Fruit fly (Drosophila melanogaster) whole organism: ENCODE measurements around the gene SA2.
"Not testable (repeated sequence)": the region's sequence is repeated elsewhere in the genome, so short reads cannot be mapped to it uniquely, and the experiment has no call there.

Source experiments
- CG8478 ChIP-seq: fragments of >200 bp; optimal IDR thresholded peaks from 2 replicates; lab custom pipeline; 2018; ENCODE audit warnings: inconsistent platforms
- Dll ChIP-seq: fragments of >200 bp; optimal IDR thresholded peaks from 2 replicates; lab custom pipeline; 2017
- EcR ChIP-seq, 2 experiments: fragments of >200 bp; optimal IDR thresholded peaks; 2 replicates each; lab custom pipeline; 2017; ENCODE audit warnings: missing biosample characterization in 2 of 2, missing genetic modification characterization in 2 of 2, missing genetic modification reagents in 2 of 2
- pan ChIP-seq: fragments of >200 bp; optimal IDR thresholded peaks from 2 replicates; lab custom pipeline; 2017
- psq ChIP-seq: fragments of >200 bp; optimal IDR thresholded peaks from 2 replicates; lab custom pipeline; 2017
- usp ChIP-seq: fragments of >200 bp; optimal IDR thresholded peaks from 2 replicates; lab custom pipeline; 2017; ENCODE audit warnings: missing biosample characterization, missing genetic modification characterization, mixed read lengths

SA2 gene

dm6 chr3L:1418821-1419220 is 18.9 kb downstream of the SA2 start:
- TF ChIP-seq usp (no peak), pan (no peak), psq (no peak), Dll (no peak), CG8478 (lab: Kevin White, UChicago) (no peak), EcR (GFP tag; optimal IDR thresholded peaks at IDR 0.05; lab: Kevin White, UChicago) (no peak)

- TF ChIP-seq pan (no peak), usp (no peak), Dll (no peak), CG8478 (lab: Kevin White, UChicago) (no peak), EcR (GFP tag; optimal IDR thresholded peaks at IDR 0.05; lab: Kevin White, UChicago) (no peak), psq (no peak)
Measured at dm6 chr3L:1417898-1418297, 19.8 kb downstream of the SA2 start.

- TF ChIP-seq usp (no peak), Dll (no peak), psq (no peak), pan (no peak), CG8478 (lab: Kevin White, UChicago) (no peak), EcR (GFP tag; optimal IDR thresholded peaks at IDR 0.05; lab: Kevin White, UChicago) (no peak)
Measured at dm6 chr3L:1415931-1416330, 21.7 kb downstream of the SA2 start, which contains the start of gene FucTD. TSS of gene FucTD (plus strand) at chr3L:1416231.

dm6 chr3L:1414032-1414431 is 23.6 kb downstream of the SA2 start:
- TF ChIP-seq pan (no peak), usp (no peak), psq (no peak), CG8478 (lab: Kevin White, UChicago) (no peak), Dll (peak; percentile 8)

dm6 chr3L:1410369-1411107 is 27.1 kb downstream of the SA2 start, which contains the start of gene CG9168:
TSS of gene CG9168 (plus strand) at chr3L:1411057.
- TF ChIP-seq CG8478 (lab: Kevin White, UChicago) (no peak), EcR (GFP tag; optimal IDR thresholded peaks at IDR 0.05; lab: Kevin White, UChicago) (no peak), usp (no peak), psq (no peak), Dll (no peak), pan (no peak)

dm6 chr3L:1408093-1408492 is 29.6 kb downstream of the SA2 start:
- no peak for TF ChIP-seq EcR (GFP tag; optimal IDR thresholded peaks at IDR 0.05; lab: Kevin White, UChicago)
- no peak for TF ChIP-seq CG8478 (lab: Kevin White, UChicago)
- TF ChIP-seq pan: no peak
- no peak for TF ChIP-seq usp
- TF ChIP-seq psq: no peak
- no peak for TF ChIP-seq Dll

- TF ChIP-seq pan (no peak), CG8478 (lab: Kevin White, UChicago) (no peak), psq (no peak), EcR (GFP tag; optimal IDR thresholded peaks at IDR 0.05; lab: Kevin White, UChicago) (no peak), Dll (no peak), usp (no peak)
Measured at dm6 chr3L:1404549-1404948, 33.1 kb downstream of the SA2 start.

dm6 chr3L:1402152-1402551 is 35.5 kb downstream of the SA2 start:
- TF ChIP-seq Dll: no peak
- no peak for TF ChIP-seq EcR (GFP tag; optimal IDR thresholded peaks at IDR 0.05; lab: Kevin White, UChicago)
- no peak for TF ChIP-seq pan
- TF ChIP-seq usp: no peak
- no peak for TF ChIP-seq psq
- no peak for TF ChIP-seq CG8478 (lab: Kevin White, UChicago)

- no peak for TF ChIP-seq Dll
- no peak for TF ChIP-seq EcR (GFP tag; optimal IDR thresholded peaks at IDR 0.05; lab: Kevin White, UChicago)
- no peak for TF ChIP-seq pan
- TF ChIP-seq psq: no peak
- no peak for TF ChIP-seq usp
- TF ChIP-seq CG8478 (lab: Kevin White, UChicago): no peak
Measured at dm6 chr3L:1401364-1401978, 36.2 kb downstream of the SA2 start.

- not testable (repeated sequence) for TF ChIP-seq usp; pan; CG8478 (lab: Kevin White, UChicago)
Measured at dm6 chr3L:1398286-1398685, 39.4 kb downstream of the SA2 start, which contains the start of gene CG32320. TSS of gene CG32320 (plus strand) at chr3L:1398586.

dm6 chr3L:1394463-1394862 is 43.2 kb downstream of the SA2 start:
- TF ChIP-seq EcR (GFP tag; optimal IDR thresholded peaks at IDR 0.05; lab: Kevin White, UChicago) (no peak), psq (no peak), usp (no peak), pan (no peak), CG8478 (lab: Kevin White, UChicago) (no peak), Dll (no peak)

- TF ChIP-seq usp (no peak), EcR (GFP tag; optimal IDR thresholded peaks at IDR 0.05; lab: Kevin White, UChicago) (peak in 1 of 2 experiments; percentile 60)
Measured at dm6 chr3L:1391993-1392952, 45.4 kb downstream of the SA2 start.

dm6 chr3L:1390410-1390809 is 47.3 kb downstream of the SA2 start:
- no peak for TF ChIP-seq pan
- TF ChIP-seq Dll: no peak
- TF ChIP-seq CG8478 (lab: Kevin White, UChicago): no peak
- TF ChIP-seq usp: no peak
- TF ChIP-seq psq: no peak
- TF ChIP-seq EcR (GFP tag; optimal IDR thresholded peaks at IDR 0.05; lab: Kevin White, UChicago): no peak
